Fruit fly (Drosophila melanogaster): ENCODE results near the gene CG14507.

DNA sequence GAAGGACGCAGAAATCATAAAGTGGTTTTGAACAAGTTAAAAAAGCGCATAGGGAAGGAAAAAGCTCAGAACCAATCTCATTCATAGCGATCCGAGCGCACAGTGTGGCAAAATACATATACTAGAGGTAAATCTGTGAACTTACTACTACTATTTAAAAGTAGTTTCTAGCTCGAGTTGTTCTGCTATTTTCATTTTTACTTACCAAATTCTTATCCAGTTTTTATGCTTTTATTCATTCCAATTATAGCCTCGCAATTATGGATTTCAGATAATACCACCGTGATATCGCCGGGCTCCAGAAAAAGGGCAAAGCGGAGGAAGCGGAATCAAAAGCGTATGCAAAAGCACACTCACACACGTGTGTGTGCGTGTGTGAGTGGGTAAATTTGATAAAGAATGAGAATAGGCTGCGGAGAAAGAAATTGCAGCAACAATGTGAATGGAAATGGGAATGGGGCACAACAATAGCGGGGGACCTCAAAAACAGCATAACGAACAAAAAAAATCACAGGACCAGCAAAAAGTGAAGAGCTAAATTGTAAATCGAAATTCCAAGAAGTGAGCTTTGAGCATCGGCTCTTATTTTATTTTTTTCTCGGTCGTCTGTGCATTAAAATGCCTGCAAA is 29.4 kb upstream of the CG14507 start:
- TF ChIP-seq psq (optimal IDR thresholded peaks at IDR 0.05) = no peak
- TF ChIP-seq usp (GFP tag; optimal IDR thresholded peaks at IDR 0.05) = no peak
- no peak for TF ChIP-seq CG8478 (optimal IDR thresholded peaks at IDR 0.05)
- TF ChIP-seq pan (optimal IDR thresholded peaks at IDR 0.05) = no peak

Data from whole organism.